Worm (Caenorhabditis elegans) whole organism, midembryonic: Measurements from ENCODE around the gene C31H2.14.

Experiments
- cog-1 ChIP-seq: sonication (generic microtip); optimal IDR thresholded peaks from 2 replicates; lab custom pipeline; 2016; ENCODE audit warnings: missing genetic modification characterization, missing compliant biosample characterization
- tab-1 ChIP-seq: fragments of 200-800 bp; sonication (Bioruptor generic); IDR thresholded peaks from 2 replicates; pipeline ENCODE4 v1.3.6; 2022; ENCODE audit warnings: missing genetic modification characterization, missing compliant biosample characterization
- ztf-29 ChIP-seq: fragments of 200-800 bp; sonication (Bioruptor generic); IDR thresholded peaks from 2 replicates; pipeline ENCODE4 v1.3.6; 2022; ENCODE audit warnings: missing genetic modification reagents, missing genetic modification characterization, missing compliant biosample characterization

DNA sequence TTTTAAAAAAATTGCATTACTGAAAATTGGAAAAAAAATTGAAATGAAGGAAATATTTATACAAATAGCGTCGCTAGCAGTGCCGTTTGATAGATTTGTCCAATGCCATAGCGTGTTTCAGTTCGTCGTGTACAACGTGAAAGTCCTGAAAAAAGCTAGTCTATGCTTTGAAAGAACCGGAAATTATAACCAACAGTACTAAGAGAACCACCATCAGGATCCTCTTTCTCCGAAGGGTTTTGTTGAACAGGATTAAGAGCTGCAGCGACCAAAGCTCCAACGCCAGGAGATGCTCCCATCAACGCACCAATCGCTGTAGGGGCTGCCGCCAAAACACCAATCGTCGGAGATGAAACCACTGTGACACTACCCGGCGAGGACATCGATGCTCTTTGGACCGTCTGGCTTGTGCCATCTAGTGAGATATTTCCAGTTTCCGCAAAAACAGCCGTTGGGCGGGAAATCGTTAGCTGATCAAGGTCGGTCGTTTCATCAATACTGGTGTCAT is 41.8 kb upstream of the C31H2.14 start:
- TF ChIP-seq tab-1 (GFP tag; lab: Robert Waterston, UW) (no peak), cog-1 (no peak), ztf-29 (GFP tag; lab: Robert Waterston, UW) (no peak)
